Fruit fly (Drosophila melanogaster) whole organism, embryonic: Measurements from ENCODE around the gene elB.

Experiments
- ATbp ChIP-seq: fragments of 200-800 bp; sonication (Bioruptor generic); optimal IDR thresholded peaks from 2 replicates; lab custom pipeline; 2017; ENCODE audit warnings: missing biosample characterization, mild to moderate bottlenecking, missing genetic modification characterization, missing genetic modification reagents
- Adf1 ChIP-seq: fragments of 200-800 bp; sonication (Bioruptor generic); IDR thresholded peaks from 2 replicates; pipeline ENCODE4 v1.3.6; 2022; ENCODE audit warnings: missing biosample characterization, missing genetic modification characterization
- Antp ChIP-seq: fragments of 200-800 bp; sonication (Bioruptor generic); optimal IDR thresholded peaks from 3 replicates; lab custom pipeline; 2016; ENCODE audit warnings: missing biosample characterization, missing genetic modification characterization
- B-H2 ChIP-seq: fragments of 200-800 bp; sonication (Bioruptor generic); optimal IDR thresholded peaks from 2 replicates; lab custom pipeline; 2018; ENCODE audit warnings: missing biosample characterization, mild to moderate bottlenecking, missing genetic modification characterization
- CG10147 ChIP-seq: fragments of 200-800 bp; sonication (Bioruptor generic); optimal IDR thresholded peaks from 2 replicates; lab custom pipeline; 2019; ENCODE audit warnings: missing biosample characterization, mild to moderate bottlenecking, missing genetic modification characterization, moderate library complexity
- CG10366 ChIP-seq: fragments of 200-800 bp; sonication (Bioruptor generic); IDR thresholded peaks from 2 replicates; pipeline ENCODE4 v1.3.6; 2022; ENCODE audit warnings: missing biosample characterization, missing genetic modification characterization
- CG10462 ChIP-seq: fragments of 200-800 bp; sonication (Bioruptor generic); optimal IDR thresholded peaks from 2 replicates; lab custom pipeline; 2016; ENCODE audit warnings: missing biosample characterization, missing genetic modification characterization
- CG14441 ChIP-seq: fragments of 200-800 bp; sonication (Bioruptor generic); IDR thresholded peaks from 2 replicates; pipeline ENCODE4 v1.3.6; 2022; ENCODE audit warnings: missing biosample characterization, missing genetic modification characterization
- CG14667 ChIP-seq: fragments of 200-800 bp; sonication (Bioruptor generic); IDR thresholded peaks from 2 replicates; pipeline ENCODE4 v1.3.6; 2022; ENCODE audit warnings: missing biosample characterization, missing genetic modification characterization
- CG14860 ChIP-seq: fragments of 200-800 bp; sonication (Bioruptor generic); IDR thresholded peaks from 3 replicates; pipeline ENCODE4 v1.3.6; 2022; ENCODE audit warnings: missing biosample characterization, missing genetic modification characterization; ENCODE audit not compliant: partially characterized antibody
- CG14965 ChIP-seq: fragments of 200-800 bp; sonication (Bioruptor generic); optimal IDR thresholded peaks from 2 replicates; lab custom pipeline; 2016; ENCODE audit warnings: missing biosample characterization, missing genetic modification characterization, borderline replicate concordance
- CG17802 ChIP-seq: fragments of 200-800 bp; sonication (Bioruptor generic); optimal IDR thresholded peaks from 2 replicates; lab custom pipeline; 2018; ENCODE audit warnings: missing biosample characterization, mild to moderate bottlenecking, missing genetic modification characterization, moderate library complexity
- CG17912 ChIP-seq: fragments of 200-800 bp; sonication (Bioruptor generic); optimal IDR thresholded peaks from 2 replicates; lab custom pipeline; 2018; ENCODE audit warnings: missing biosample characterization, mild to moderate bottlenecking, missing genetic modification characterization
- CG18619 ChIP-seq: fragments of 200-800 bp; sonication (Bioruptor generic); optimal IDR thresholded peaks from 3 replicates; lab custom pipeline; 2017; ENCODE audit warnings: missing biosample characterization, mild to moderate bottlenecking, missing genetic modification characterization
- CG2120 ChIP-seq: fragments of 200-800 bp; sonication (Bioruptor generic); optimal IDR thresholded peaks from 3 replicates; lab custom pipeline; 2016; ENCODE audit warnings: missing biosample characterization, missing genetic modification characterization
- CG2678 ChIP-seq: fragments of 200-800 bp; sonication (Bioruptor generic); optimal IDR thresholded peaks from 3 replicates; lab custom pipeline; 2019; ENCODE audit warnings: missing biosample characterization, mild to moderate bottlenecking, missing genetic modification characterization, moderate library complexity
- CG31365 ChIP-seq: fragments of 200-800 bp; sonication (Bioruptor generic); optimal IDR thresholded peaks from 2 replicates; lab custom pipeline; 2018; ENCODE audit warnings: missing biosample characterization, mild to moderate bottlenecking, missing genetic modification characterization
- CG31441 ChIP-seq: fragments of 200-800 bp; sonication (Bioruptor generic); IDR thresholded peaks from 2 replicates; pipeline ENCODE4 v1.3.6; 2022; ENCODE audit warnings: missing biosample characterization, missing genetic modification characterization
- CG3281 ChIP-seq: fragments of 200-800 bp; sonication (Bioruptor generic); optimal IDR thresholded peaks from 3 replicates; lab custom pipeline; 2017; ENCODE audit warnings: missing biosample characterization, mild to moderate bottlenecking, missing genetic modification characterization
- CG4730 ChIP-seq: fragments of 200-800 bp; sonication (Bioruptor generic); IDR thresholded peaks from 2 replicates; pipeline ENCODE4 v1.3.6; 2022; ENCODE audit warnings: missing biosample characterization, missing genetic modification characterization
- CG6854 ChIP-seq: fragments of 200-800 bp; sonication (Bioruptor generic); optimal IDR thresholded peaks from 3 replicates; lab custom pipeline; 2017; ENCODE audit warnings: missing biosample characterization, mild to moderate bottlenecking, missing genetic modification characterization
- CG7839 ChIP-seq: fragments of 200-800 bp; sonication (Bioruptor generic); optimal IDR thresholded peaks from 3 replicates; lab custom pipeline; 2018; ENCODE audit warnings: missing biosample characterization, mild to moderate bottlenecking, missing genetic modification characterization, moderate library complexity
- CG8388 ChIP-seq: fragments of 200-800 bp; sonication (Bioruptor generic); optimal IDR thresholded peaks from 2 replicates; lab custom pipeline; 2019; ENCODE audit warnings: missing biosample characterization, mild to moderate bottlenecking, missing genetic modification characterization, moderate library complexity
- CG8924 ChIP-seq: fragments of 200-800 bp; optimal IDR thresholded peaks from 3 replicates; lab custom pipeline; 2019; ENCODE audit warnings: missing biosample characterization, mild to moderate bottlenecking, missing genetic modification characterization, moderate library complexity
- D19B ChIP-seq: fragments of 200-800 bp; sonication (Bioruptor generic); optimal IDR thresholded peaks from 2 replicates; lab custom pipeline; 2017; ENCODE audit warnings: missing biosample characterization, mild to moderate bottlenecking, missing genetic modification characterization
- Deaf1 ChIP-seq: fragments of 200-800 bp; optimal IDR thresholded peaks from 3 replicates; lab custom pipeline; 2019; ENCODE audit warnings: missing biosample characterization, mild to moderate bottlenecking, missing genetic modification characterization, moderate library complexity
- H15 ChIP-seq: fragments of 200-800 bp; sonication (Bioruptor generic); IDR thresholded peaks from 3 replicates; pipeline ENCODE4 v1.3.6; 2022; ENCODE audit warnings: missing biosample characterization, missing genetic modification characterization
- HHEX ChIP-seq: fragments of 200-800 bp; sonication (Bioruptor generic); optimal IDR thresholded peaks from 3 replicates; lab custom pipeline; 2017; ENCODE audit warnings: missing biosample characterization, mild to moderate bottlenecking, missing genetic modification characterization, missing genetic modification reagents
- Hmr ChIP-seq: fragments of 200-800 bp; sonication (Bioruptor generic); optimal IDR thresholded peaks from 3 replicates; lab custom pipeline; 2017; ENCODE audit warnings: mild to moderate bottlenecking, missing biosample characterization, missing genetic modification reagents, missing genetic modification characterization
- Ptx1 ChIP-seq: fragments of 200-800 bp; sonication (Bioruptor generic); IDR thresholded peaks from 2 replicates; pipeline ENCODE4 v1.3.6; 2022; ENCODE audit warnings: missing biosample characterization, missing genetic modification characterization
- Ravus ChIP-seq: fragments of 200-800 bp; sonication (Bioruptor generic); IDR thresholded peaks from 2 replicates; pipeline ENCODE4 v1.3.6; 2022; ENCODE audit warnings: missing biosample characterization, missing genetic modification characterization
- bab2 ChIP-seq: fragments of 200-800 bp; sonication (Bioruptor generic); optimal IDR thresholded peaks from 2 replicates; lab custom pipeline; 2016; ENCODE audit warnings: missing biosample characterization, missing genetic modification characterization
- danr ChIP-seq: fragments of 200-800 bp; sonication (Bioruptor generic); IDR thresholded peaks from 2 replicates; pipeline ENCODE4 v1.3.6; 2022; ENCODE audit warnings: missing biosample characterization, missing genetic modification characterization
- dmrt11E ChIP-seq: fragments of 200-800 bp; sonication (Bioruptor generic); optimal IDR thresholded peaks from 3 replicates; lab custom pipeline; 2018; ENCODE audit warnings: missing biosample characterization, mild to moderate bottlenecking, missing genetic modification characterization, moderate library complexity
- dpn ChIP-seq, 2 experiments: fragments of 200-800 bp; sonication (Bioruptor generic); optimal IDR thresholded peaks; 3 replicates each; lab custom pipeline; 2016; ENCODE audit warnings: missing biosample characterization in 2 of 2, missing genetic modification characterization in 2 of 2
- fd96Cb ChIP-seq: fragments of 200-800 bp; sonication (Bioruptor generic); optimal IDR thresholded peaks from 2 replicates; lab custom pipeline; 2018; ENCODE audit warnings: missing biosample characterization, mild to moderate bottlenecking, missing genetic modification characterization, moderate library complexity
- gcm2 ChIP-seq: fragments of 200-800 bp; sonication (Bioruptor generic); optimal IDR thresholded peaks from 2 replicates; lab custom pipeline; 2016; ENCODE audit warnings: missing biosample characterization, missing genetic modification characterization
- gem ChIP-seq: fragments of 200-800 bp; sonication (Bioruptor generic); optimal IDR thresholded peaks from 2 replicates; lab custom pipeline; 2019; ENCODE audit warnings: missing biosample characterization, mild to moderate bottlenecking, missing genetic modification characterization, moderate library complexity
- hth ChIP-seq: fragments of >200 bp; optimal IDR thresholded peaks from 2 replicates; lab custom pipeline; 2017; ENCODE audit warnings: inconsistent platforms
- mirr ChIP-seq: fragments of 200-800 bp; sonication (Bioruptor generic); optimal IDR thresholded peaks from 3 replicates; lab custom pipeline; 2018; ENCODE audit warnings: missing biosample characterization, mild to moderate bottlenecking, missing genetic modification characterization
- odd ChIP-seq: fragments of 200-800 bp; sonication (Bioruptor generic); optimal IDR thresholded peaks from 2 replicates; lab custom pipeline; 2017; ENCODE audit warnings: missing biosample characterization, mild to moderate bottlenecking, missing genetic modification characterization
- sc ChIP-seq, 3 experiments: fragments of >200 bp in 2 of 3; fragments of 200-800 bp in 1 of 3; sonication (Bioruptor generic) in 1 of 3; optimal IDR thresholded peaks; 2 replicates in 2 of 3; 3 replicates in 1 of 3; lab custom pipeline; 2017; ENCODE audit warnings: mild to moderate bottlenecking in 1 of 3, missing biosample characterization in 1 of 3, missing genetic modification characterization in 1 of 3, missing genetic modification reagents in 1 of 3
- sd ChIP-seq: fragments of 200-800 bp; sonication (Bioruptor generic); optimal IDR thresholded peaks from 3 replicates; lab custom pipeline; 2018; ENCODE audit warnings: missing biosample characterization, mild to moderate bottlenecking, missing genetic modification characterization, moderate library complexity
- sisA ChIP-seq: fragments of 200-800 bp; sonication (Bioruptor generic); IDR thresholded peaks from 2 replicates; pipeline ENCODE4 v1.3.6; 2022; ENCODE audit warnings: missing biosample characterization, missing genetic modification characterization
- sr ChIP-seq: fragments of 200-800 bp; sonication (Bioruptor generic); IDR thresholded peaks from 3 replicates; pipeline ENCODE4 v1.3.6; 2022; ENCODE audit warnings: missing biosample characterization, missing genetic modification characterization
- tll ChIP-seq, 2 experiments: fragments of 200-800 bp in 1 of 2; fragments of >200 bp in 1 of 2; sonication (Bioruptor generic) in 1 of 2; optimal IDR thresholded peaks; 2 replicates each; lab custom pipeline; 2017 to 2019; ENCODE audit warnings: missing biosample characterization in 2 of 2, missing genetic modification characterization in 2 of 2, mild to moderate bottlenecking in 1 of 2, moderate library complexity in 1 of 2
- unpg ChIP-seq: fragments of 200-800 bp; sonication (Bioruptor generic); optimal IDR thresholded peaks from 3 replicates; lab custom pipeline; 2018; ENCODE audit warnings: missing biosample characterization, mild to moderate bottlenecking, missing genetic modification characterization, moderate library complexity
- wor ChIP-seq: fragments of 200-800 bp; sonication (Bioruptor generic); IDR thresholded peaks from 2 replicates; pipeline ENCODE4 v1.3.6; 2022; ENCODE audit warnings: missing biosample characterization, missing genetic modification characterization

The elB gene

DNA sequence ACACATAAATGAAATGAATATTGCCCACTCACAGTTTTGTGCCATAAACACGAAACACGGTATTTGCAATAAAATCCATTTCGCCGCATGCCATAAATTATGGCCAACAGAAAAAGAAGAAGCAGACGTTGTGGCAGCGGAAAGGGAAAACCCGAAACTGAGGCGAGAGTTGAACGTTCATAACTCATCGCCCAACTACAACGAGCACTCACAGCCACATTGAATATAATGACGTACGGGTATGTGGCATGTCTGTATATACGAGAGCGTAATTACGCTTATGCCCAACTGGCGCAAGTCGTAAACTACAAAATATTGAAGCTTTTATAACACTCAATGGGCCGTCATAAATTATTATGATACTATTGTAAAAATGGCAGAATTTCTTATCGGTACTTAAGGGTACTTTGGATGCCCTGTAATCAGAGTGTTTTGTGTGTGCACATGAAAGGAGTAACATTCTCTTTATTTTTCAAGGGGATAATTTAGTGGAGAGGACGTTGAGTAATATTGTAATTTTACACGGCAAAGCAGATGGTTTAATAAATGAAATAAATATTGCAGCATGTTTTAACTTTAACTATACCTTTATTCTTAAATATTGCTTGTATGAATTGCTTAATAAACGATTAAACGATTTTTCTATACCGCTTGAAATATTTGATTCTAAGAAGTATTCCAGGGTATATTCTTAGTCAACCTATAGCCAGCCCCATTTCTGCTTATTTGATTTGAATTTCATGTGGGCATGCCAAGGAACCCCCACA lies 14.9 kb downstream of the elB start (continued):
- TF ChIP-seq unpg (GFP tag; lab: Kevin White, UChicago), result peak; percentile 63
- TF ChIP-seq CG6854 (GFP tag; lab: Kevin White, UChicago), result peak; percentile 33
- TF ChIP-seq wor, result no peak
- peak; percentile 33; the same call in 1 of the 2 replicates for TF ChIP-seq CG14441 (GFP tag; lab: Robert Waterston, UW)
- peak; percentile 24; the same call in 1 of the 2 replicates for TF ChIP-seq danr (GFP tag; lab: Robert Waterston, UW)
- TF ChIP-seq HHEX (GFP tag; lab: Kevin White, UChicago), result peak; percentile 58
- TF ChIP-seq CG14667, result no peak
- no peak for TF ChIP-seq sisA
- TF ChIP-seq CG31365 (tag; lab: Kevin White, UChicago), result no peak
- no peak for TF ChIP-seq fd96Cb
- TF ChIP-seq D19B (GFP tag; lab: Kevin White, UChicago), result peak; percentile 91
- peak; percentile 69 for TF ChIP-seq mirr (GFP tag; lab: Kevin White, UChicago)
- TF ChIP-seq CG3281 (GFP tag; lab: Kevin White, UChicago), result peak; percentile 55
- peak; percentile 77 for TF ChIP-seq B-H2
- no peak for TF ChIP-seq CG4730
- TF ChIP-seq CG17912 (GFP tag; lab: Kevin White, UChicago), result peak; percentile 63
- TF ChIP-seq Ravus, result no peak
- TF ChIP-seq CG14965, result no peak
- no peak for TF ChIP-seq gcm2 (GFP tag; lab: Kevin White, UChicago)
- TF ChIP-seq CG2120, result peak; percentile 53
- no peak for TF ChIP-seq Antp
- TF ChIP-seq tll (GFP tag; optimal IDR thresholded peaks at IDR 0.05; lab: Kevin White, UChicago), result no peak
- peak; percentile 73 for TF ChIP-seq CG2678 (tag; lab: Kevin White, UChicago)
- TF ChIP-seq dmrt11E, result no peak
- TF ChIP-seq Deaf1 (tag; lab: Kevin White, UChicago), result peak; percentile 26
- TF ChIP-seq CG8924 (tag; lab: Kevin White, UChicago), result peak; percentile 17
- TF ChIP-seq CG10147 (GFP tag; lab: Kevin White, UChicago), result peak; percentile 36
- TF ChIP-seq Adf1 (GFP tag; lab: Robert Waterston, UW), result 0 out of 2 replicates have a peak, but pooled peaks have one; percentile 5
- TF ChIP-seq hth (lab: Kevin White, UChicago), result no peak
- no peak for TF ChIP-seq CG10462 (GFP tag; lab: Kevin White, UChicago)
- TF ChIP-seq H15, result no peak
- TF ChIP-seq Ptx1 (GFP tag; lab: Robert Waterston, UW), result no peak
- TF ChIP-seq CG17802 (tag; lab: Kevin White, UChicago), result no peak
- no peak for TF ChIP-seq sr (GFP tag; lab: Robert Waterston, UW)
- TF ChIP-seq sd (tag; lab: Kevin White, UChicago), result peak; percentile 76
- TF ChIP-seq CG8388 (GFP tag; lab: Kevin White, UChicago), result peak; percentile 49
- no peak for TF ChIP-seq CG14860
- TF ChIP-seq dpn (GFP tag; optimal IDR thresholded peaks at IDR 0.05; lab: Kevin White, UChicago), result no peak
- TF ChIP-seq sc (optimal IDR thresholded peaks at IDR 0.05; lab: Kevin White, UChicago), result no peak
- no peak for TF ChIP-seq sc (GFP tag; optimal IDR thresholded peaks at IDR 0.05; lab: Kevin White, UChicago)
- TF ChIP-seq ATbp (GFP tag; lab: Kevin White, UChicago), result peak; percentile 36
- no peak for TF ChIP-seq bab2 (GFP tag; lab: Kevin White, UChicago)
- TF ChIP-seq CG18619 (GFP tag; lab: Kevin White, UChicago), result no peak
- peak; percentile 18 for TF ChIP-seq odd
- no peak for TF ChIP-seq CG10366
- peak; percentile 75 for TF ChIP-seq CG31441 (GFP tag; lab: Robert Waterston, UW)
- peak; percentile 52 for TF ChIP-seq Hmr (GFP tag; lab: Kevin White, UChicago)
- TF ChIP-seq CG7839 (tag; lab: Kevin White, UChicago), result peak; percentile 42
- peak; percentile 47 for TF ChIP-seq gem (tag; lab: Kevin White, UChicago)
